Worm (Caenorhabditis elegans) whole organism, L4 larva: ENCODE measurements around the gene K10C9.7.

ENCODE experiments used
- aha-1 ChIP-seq: fragments of 150-350 bp; peaks from one replicate; lab custom pipeline; 2014; ENCODE audit warnings: missing biosample characterization, missing genetic modification characterization
- ceh-82 ChIP-seq: sonication (generic microtip); optimal IDR thresholded peaks from 2 replicates; lab custom pipeline; 2017; ENCODE audit warnings: missing biosample characterization, missing genetic modification characterization
- egl-43 ChIP-seq: fragments of 200-800 bp; sonication (Bioruptor generic); IDR thresholded peaks from 2 replicates; pipeline ENCODE4 v1.3.6; 2022; ENCODE audit warnings: missing genetic modification reagents, missing genetic modification characterization, missing compliant biosample characterization
- lin-13 ChIP-seq: fragments of 150-350 bp; optimal IDR thresholded peaks from 2 replicates; lab custom pipeline; 2014; ENCODE audit warnings: missing biosample characterization, missing genetic modification reagents, missing genetic modification characterization
- lin-29 ChIP-seq: fragments of 200-800 bp; sonication (Bioruptor generic); IDR thresholded peaks from 2 replicates; pipeline ENCODE4 v1.3.6; 2022; ENCODE audit warnings: missing genetic modification reagents, missing genetic modification characterization, missing compliant biosample characterization
- mep-1 ChIP-seq: fragments of 150-350 bp; sonication (generic microtip); optimal IDR thresholded peaks from 3 replicates; lab custom pipeline; 2014; ENCODE audit warnings: missing biosample characterization, missing genetic modification characterization
- nhr-28 ChIP-seq: fragments of 150-350 bp; optimal IDR thresholded peaks from 2 replicates; lab custom pipeline; 2014; ENCODE audit warnings: missing biosample characterization, missing genetic modification characterization
- nhr-76 ChIP-seq: fragments of 150-350 bp; optimal IDR thresholded peaks from 2 replicates; lab custom pipeline; 2014; ENCODE audit warnings: missing biosample characterization, missing genetic modification characterization
- saeg-2 ChIP-seq: fragments of 200-800 bp; sonication (Bioruptor generic); IDR thresholded peaks from 2 replicates; pipeline ENCODE4 v1.3.6; 2022; ENCODE audit warnings: missing genetic modification reagents, missing genetic modification characterization, missing compliant biosample characterization
- unc-62 ChIP-seq, 3 experiments: fragments of 150-350 bp in 1 of 3; sonication (generic microtip); optimal IDR thresholded peaks in 2 of 3; peaks in 1 of 3; 1 replicate in 1 of 3; 2 replicates in 2 of 3; lab custom pipeline; 2014 to 2017; ENCODE audit warnings: missing biosample characterization in 3 of 3, missing genetic modification characterization in 3 of 3, missing genetic modification reagents in 3 of 3, missing genotype in 1 of 3
- ztf-11 ChIP-seq: fragments of 150-350 bp; optimal IDR thresholded peaks from 2 replicates; lab custom pipeline; 2014; ENCODE audit warnings: missing biosample characterization, missing genetic modification characterization

ce11 chrV:1053385-1053784 is 14.0 kb downstream of the K10C9.7 start:
- TF ChIP-seq ceh-82 (no peak), nhr-28 (tag; lab: Kevin White, UChicago) (no peak), unc-62 (GFP tag; optimal IDR thresholded peaks at IDR 0.05 in 1 of 2; lab: Kevin White, UChicago) (no peak), unc-62 (tag; optimal IDR thresholded peaks at IDR 0.05; lab: Kevin White, UChicago) (no peak), nhr-76 (tag; lab: Kevin White, UChicago) (no peak), lin-29 (GFP tag; lab: Robert Waterston, UW) (no peak), egl-43 (GFP tag; lab: Robert Waterston, UW) (no peak), ztf-11 (no peak), aha-1 (tag; lab: Kevin White, UChicago) (no peak), saeg-2 (GFP tag; lab: Robert Waterston, UW) (no peak), lin-13 (no peak), mep-1 (no peak)
